Worm (Caenorhabditis elegans) whole organism, early embryonic: Measurements from ENCODE around the gene arl-8.

ENCODE experiments used
- pes-1 ChIP-seq: fragments of 200-800 bp; sonication (Bioruptor generic); IDR thresholded peaks from 2 replicates; pipeline ENCODE4 v1.3.6; 2022; ENCODE audit warnings: missing genetic modification reagents, missing genetic modification characterization, missing compliant biosample characterization
- scrt-1 ChIP-seq: fragments of 200-800 bp; sonication (Bioruptor generic); IDR thresholded peaks from 2 replicates; pipeline ENCODE4 v1.3.6; 2022; ENCODE audit warnings: missing genetic modification characterization, missing compliant biosample characterization

ce11 chrIV:14782211-14782610, 15.7 kb upstream of the arl-8 start, which contains the start of gene Y57G11C.1130:
- no peak for TF ChIP-seq pes-1 (GFP tag; lab: Robert Waterston, UW)
- no peak for TF ChIP-seq scrt-1
